Worm (Caenorhabditis elegans) whole organism, midembryonic: ENCODE data around the gene nhr-19.

Experiments
- T22C8.4 ChIP-seq: fragments of 200-800 bp; sonication (Bioruptor generic); IDR thresholded peaks from 2 replicates; pipeline ENCODE4 v1.3.6; 2022; ENCODE audit warnings: missing genetic modification characterization, missing compliant biosample characterization
- flt-1 ChIP-seq: fragments of 200-800 bp; sonication (Bioruptor generic); IDR thresholded peaks from 2 replicates; pipeline ENCODE4 v1.3.6; 2022; ENCODE audit warnings: missing genetic modification characterization, missing compliant biosample characterization

ce11 chrII:9619402-9619862, 14.1 kb upstream of the nhr-19 start:
- TF ChIP-seq T22C8.4 (GFP tag; lab: Robert Waterston, UW) (0 out of 2 replicates have a peak, but pooled peaks have one; percentile 27), flt-1 (GFP tag; lab: Robert Waterston, UW) (peak; percentile 50; the same call in 1 of the 2 replicates)
